Fruit fly (Drosophila melanogaster): ENCODE measurements around the gene Akap200.

Gene Akap200

DNA sequence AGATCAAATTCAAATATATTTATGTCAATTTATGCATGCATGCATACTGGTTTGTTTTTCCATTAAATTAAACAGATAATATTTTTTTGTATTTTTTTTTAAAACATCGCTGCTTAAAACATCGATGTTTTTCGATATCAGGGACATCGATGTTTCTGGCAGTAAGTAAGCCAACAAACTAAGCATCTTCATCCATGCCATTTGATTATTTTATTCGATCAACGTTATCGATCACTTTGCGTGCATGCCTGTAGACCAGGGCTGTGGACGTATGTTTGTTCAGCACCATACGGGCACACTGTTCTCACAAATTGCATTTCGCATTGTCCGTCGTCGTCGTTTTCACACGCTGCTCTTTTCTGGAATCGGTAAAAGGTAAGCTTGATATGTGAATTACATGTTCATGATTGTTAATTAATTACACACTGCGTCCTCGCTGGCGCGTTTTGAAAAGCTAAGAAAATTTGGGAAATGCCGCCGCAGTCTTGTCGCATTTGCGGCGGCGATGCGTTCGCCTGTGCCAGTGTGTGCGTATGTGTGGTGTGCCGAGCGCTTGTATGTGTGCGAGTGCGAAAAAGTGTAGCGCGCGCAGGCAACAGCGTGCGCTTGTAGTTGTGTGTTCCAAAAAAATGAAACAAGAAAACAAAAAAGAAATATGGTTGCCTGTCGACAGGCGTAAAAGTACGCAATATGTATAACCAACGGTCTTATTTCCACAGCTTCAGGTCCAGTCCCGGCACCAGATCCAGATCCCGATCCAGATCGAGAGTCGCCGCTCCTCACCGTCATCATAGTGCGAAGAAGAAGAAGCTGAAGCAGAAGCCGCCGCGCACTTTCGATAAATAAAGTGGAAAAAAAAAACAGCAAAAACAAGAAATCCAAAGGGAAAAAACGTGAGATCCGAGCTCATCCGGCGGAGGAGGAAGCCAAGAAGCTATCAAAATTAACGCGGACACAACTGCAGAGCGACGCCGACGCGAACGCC, 11.9 kb upstream of the Akap200 start, which contains the start of gene emb (continued):
- TF ChIP-seq zen2 (GFP tag; IDR thresholded peaks at IDR 0.05; ENCODE audit: partially characterized antibody) (peak; percentile 93), CG31388 (GFP tag; optimal IDR thresholded peaks at IDR 0.05) (no peak), PHDP (tag; optimal IDR thresholded peaks at IDR 0.05) (no peak), HLH54F (GFP tag; optimal IDR thresholded peaks at IDR 0.05) (peak; percentile 58), CG12219 (GFP tag; optimal IDR thresholded peaks at IDR 0.05) (peak; percentile 0), HLH4C (GFP tag; IDR thresholded peaks at IDR 0.05; ENCODE audit: partially characterized antibody) (peak; percentile 100), kni (GFP tag; optimal IDR thresholded peaks at IDR 0.05) (no peak), amos (GFP tag; IDR thresholded peaks at IDR 0.05; ENCODE audit: partially characterized antibody) (peak; percentile 94), cato (GFP tag; optimal IDR thresholded peaks at IDR 0.05; ENCODE audit: borderline replicate concordance) (peak; percentile 13), mld (GFP tag; IDR thresholded peaks at IDR 0.05; ENCODE audit: partially characterized antibody) (peak; percentile 99), Optix (GFP tag; IDR thresholded peaks at IDR 0.05) (no peak), CoRest (tag; optimal IDR thresholded peaks at IDR 0.05) (no peak), emc (GFP tag; optimal IDR thresholded peaks at IDR 0.05) (no peak), CG1603 (tag; optimal IDR thresholded peaks at IDR 0.05) (peak; percentile 85), Nf-YB (GFP tag; optimal IDR thresholded peaks at IDR 0.05) (no peak), Sry-δ (GFP tag; optimal IDR thresholded peaks at IDR 0.05) (peak; percentile 89), CG10366 (GFP tag; IDR thresholded peaks at IDR 0.05) (peak; percentile 31; the same call in 1 of the 2 replicates), Opbp (GFP tag; IDR thresholded peaks at IDR 0.05; ENCODE audit: partially characterized antibody) (peak; percentile 96), da (GFP tag; optimal IDR thresholded peaks at IDR 0.05) (no peak), z (GFP tag; IDR thresholded peaks at IDR 0.05) (no peak), Asciz (GFP tag; optimal IDR thresholded peaks at IDR 0.05) (no peak), CG30403 (GFP tag; optimal IDR thresholded peaks at IDR 0.05) (peak; percentile 47), pnt (GFP tag; optimal IDR thresholded peaks at IDR 0.05) (no peak), E2f2 (GFP tag; IDR thresholded peaks at IDR 0.05) (peak; percentile 62; the same call in 1 of the 2 replicates), CG7987 (GFP tag; optimal IDR thresholded peaks at IDR 0.05) (peak; percentile 57), CG8478 (optimal IDR thresholded peaks at IDR 0.05) (peak; percentile 85), gsb-n (tag; optimal IDR thresholded peaks at IDR 0.05) (no peak), CG18476 (GFP tag; optimal IDR thresholded peaks at IDR 0.05) (peak; percentile 41), CG4730 (GFP tag; IDR thresholded peaks at IDR 0.05) (no peak), CG32772 (GFP tag; IDR thresholded peaks at IDR 0.05) (no peak), YL-1 (GFP tag; optimal IDR thresholded peaks at IDR 0.05) (peak; percentile 85), CG11247 (GFP tag; IDR thresholded peaks at IDR 0.05) (peak; percentile 37; the same call in 1 of the 2 replicates), CG13894 (tag; optimal IDR thresholded peaks at IDR 0.05) (no peak), sd (tag; optimal IDR thresholded peaks at IDR 0.05) (no peak), bbx (GFP tag; IDR thresholded peaks at IDR 0.05; ENCODE audit: partially characterized antibody) (peak; percentile 96), Sox102F (GFP tag; optimal IDR thresholded peaks at IDR 0.05) (no peak), CG12155 (GFP tag; optimal IDR thresholded peaks at IDR 0.05) (peak; percentile 28), Mad (GFP tag; optimal IDR thresholded peaks at IDR 0.05) (peak; percentile 65), CG1233 (GFP tag; optimal IDR thresholded peaks at IDR 0.05) (peak; percentile 40), dmrt11E (tag; optimal IDR thresholded peaks at IDR 0.05) (peak; percentile 48), Poxn (GFP tag; IDR thresholded peaks at IDR 0.05) (no peak), CG8388 (GFP tag; optimal IDR thresholded peaks at IDR 0.05) (peak; percentile 4), CG17802 (tag; optimal IDR thresholded peaks at IDR 0.05) (peak; percentile 40), CG18011 (GFP tag; optimal IDR thresholded peaks at IDR 0.05) (no peak), dmrt99B (tag; optimal IDR thresholded peaks at IDR 0.05) (no peak), CG2678 (tag; optimal IDR thresholded peaks at IDR 0.05) (no peak), ac (GFP tag; optimal IDR thresholded peaks at IDR 0.05) (no peak)

All from whole organism, embryonic.